Worm (Caenorhabditis elegans) whole organism, L3 larva: ENCODE measurements around the gene H38K22.6.

Experiments used
- R02D3.7 ChIP-seq: fragments of 150-350 bp; optimal IDR thresholded peaks from 2 replicates; lab custom pipeline; 2014; ENCODE audit warnings: missing biosample characterization, missing genetic modification characterization
- ZK546.5 ChIP-seq: sonication (generic microtip); optimal IDR thresholded peaks from 2 replicates; lab custom pipeline; 2017; ENCODE audit warnings: missing biosample characterization, missing genetic modification characterization
- aly-2 ChIP-seq: fragments of 150-350 bp; optimal IDR thresholded peaks from 2 replicates; lab custom pipeline; 2014; ENCODE audit warnings: missing biosample characterization, missing genetic modification characterization
- ama-1 ChIP-seq: fragments of 150-350 bp; optimal IDR thresholded peaks from 2 replicates; lab custom pipeline; 2018
- ceh-28 ChIP-seq: fragments of 150-350 bp; optimal IDR thresholded peaks from 2 replicates; lab custom pipeline; 2014; ENCODE audit warnings: missing biosample characterization, missing genetic modification reagents, missing genetic modification characterization
- ceh-82 ChIP-seq: fragments of 150-350 bp; optimal IDR thresholded peaks from 2 replicates; lab custom pipeline; 2014; ENCODE audit warnings: missing biosample characterization, missing genetic modification characterization
- ceh-9 ChIP-seq: sonication (generic microtip); optimal IDR thresholded peaks from 2 replicates; lab custom pipeline; 2018; ENCODE audit warnings: missing biosample characterization, missing genetic modification characterization
- daf-12 ChIP-seq: fragments of 150-350 bp; optimal IDR thresholded peaks from 2 replicates; lab custom pipeline; 2014; ENCODE audit warnings: missing biosample characterization, missing genetic modification reagents, missing genetic modification characterization
- egl-27 ChIP-seq: sonication (generic microtip); optimal IDR thresholded peaks from 4 replicates; lab custom pipeline; 2017; ENCODE audit warnings: missing biosample characterization, missing genetic modification reagents, missing genetic modification characterization
- elt-1 ChIP-seq: fragments of 150-350 bp; optimal IDR thresholded peaks from 2 replicates; lab custom pipeline; 2014; ENCODE audit warnings: missing biosample characterization, missing genetic modification characterization
- elt-2 ChIP-seq: sonication (generic microtip); optimal IDR thresholded peaks from 2 replicates; lab custom pipeline; 2016; ENCODE audit warnings: missing genetic modification reagents, mild to moderate bottlenecking, missing genetic modification characterization, missing compliant biosample characterization
- elt-3 ChIP-seq, 3 experiments: fragments of 150-350 bp in 1 of 3; sonication (generic microtip) in 2 of 3; optimal IDR thresholded peaks; 2 replicates in 2 of 3; 4 replicates in 1 of 3; lab custom pipeline; 2014 to 2017; ENCODE audit warnings: missing biosample characterization in 3 of 3, missing genetic modification characterization in 3 of 3
- fkh-10 ChIP-seq: sonication (generic microtip); optimal IDR thresholded peaks from 2 replicates; lab custom pipeline; 2017; ENCODE audit warnings: missing biosample characterization, missing genetic modification reagents, missing genetic modification characterization
- hmg-11 ChIP-seq: sonication (generic microtip); optimal IDR thresholded peaks from 2 replicates; lab custom pipeline; 2016; ENCODE audit warnings: missing genetic modification characterization, missing compliant biosample characterization
- jun-1 ChIP-seq: fragments of 150-350 bp; optimal IDR thresholded peaks from 2 replicates; lab custom pipeline; 2014; ENCODE audit warnings: missing biosample characterization, missing genetic modification reagents, missing genetic modification characterization
- lsy-12 ChIP-seq: sonication (generic microtip); optimal IDR thresholded peaks from 2 replicates; lab custom pipeline; 2016; ENCODE audit warnings: mild to moderate bottlenecking, missing genetic modification characterization, missing compliant biosample characterization
- mml-1 ChIP-seq: fragments of 150-350 bp; sonication (generic microtip); optimal IDR thresholded peaks from 3 replicates; lab custom pipeline; 2014; ENCODE audit warnings: missing biosample characterization, missing genetic modification characterization
- nhr-11 ChIP-seq: fragments of 150-350 bp; optimal IDR thresholded peaks from 2 replicates; lab custom pipeline; 2014; ENCODE audit warnings: missing biosample characterization, missing genetic modification characterization
- nhr-12 ChIP-seq: fragments of 150-350 bp; optimal IDR thresholded peaks from 2 replicates; lab custom pipeline; 2014; ENCODE audit warnings: missing biosample characterization, missing genetic modification characterization
- nhr-23 ChIP-seq: fragments of 150-350 bp; optimal IDR thresholded peaks from 2 replicates; lab custom pipeline; 2014; ENCODE audit warnings: missing biosample characterization, missing genetic modification reagents, missing genetic modification characterization
- nhr-25 ChIP-seq: sonication (generic microtip); optimal IDR thresholded peaks from 2 replicates; lab custom pipeline; 2017; ENCODE audit warnings: missing biosample characterization, missing genetic modification characterization
- nhr-76 ChIP-seq: fragments of 150-350 bp; sonication (generic microtip); optimal IDR thresholded peaks from 5 replicates; lab custom pipeline; 2014; ENCODE audit warnings: missing biosample characterization, missing genetic modification characterization
- nhr-77 ChIP-seq: fragments of 150-350 bp; optimal IDR thresholded peaks from 2 replicates; lab custom pipeline; 2014; ENCODE audit warnings: missing biosample characterization, missing genetic modification characterization
- pha-4 ChIP-seq: fragments of 150-350 bp; optimal IDR thresholded peaks from 2 replicates; lab custom pipeline; 2014; ENCODE audit warnings: missing biosample characterization, missing genetic modification reagents, missing genetic modification characterization
- sea-2 ChIP-seq: fragments of 150-350 bp; sonication (generic microtip); optimal IDR thresholded peaks from 4 replicates; lab custom pipeline; 2014; ENCODE audit warnings: missing biosample characterization, missing genetic modification reagents, missing genetic modification characterization
- skn-1 ChIP-seq: fragments of 150-350 bp; optimal IDR thresholded peaks from 2 replicates; lab custom pipeline; 2014; ENCODE audit warnings: missing biosample characterization, missing genetic modification characterization
- snpc-4 ChIP-seq: fragments of 150-350 bp; optimal IDR thresholded peaks from 2 replicates; lab custom pipeline; 2014; ENCODE audit warnings: missing biosample characterization, missing genetic modification characterization
- tbx-2 ChIP-seq: sonication (generic microtip); optimal IDR thresholded peaks from 2 replicates; lab custom pipeline; 2016; ENCODE audit warnings: mild to moderate bottlenecking, missing genetic modification characterization, missing compliant biosample characterization
- unc-62 ChIP-seq: fragments of 150-350 bp; sonication (generic microtip); optimal IDR thresholded peaks from 4 replicates; lab custom pipeline; 2014; ENCODE audit warnings: missing biosample characterization, missing genetic modification reagents, missing genetic modification characterization
- zag-1 ChIP-seq: fragments of 150-350 bp; optimal IDR thresholded peaks from 2 replicates; lab custom pipeline; 2014; ENCODE audit warnings: missing biosample characterization, missing genetic modification characterization
- ztf-4 ChIP-seq: fragments of 150-350 bp; optimal IDR thresholded peaks from 2 replicates; lab custom pipeline; 2014; ENCODE audit warnings: missing biosample characterization, missing genetic modification characterization

H38K22.6 gene

ce11 chrIII:4294153-4294862, 25.9 kb upstream of the H38K22.6 start, which contains the start of the genes nth-1 and R10E4.7:
Gene nth-1, minus strand, starts transcription at chrIII:4294253.
Gene R10E4.7, plus strand, starts transcription at chrIII:4294812.
- TF ChIP-seq ama-1 (lab: Kevin White, UChicago): no peak
- TF ChIP-seq nhr-25 (tag; lab: Kevin White, UChicago): no peak
- no peak for TF ChIP-seq R02D3.7 (tag; lab: Kevin White, UChicago)
- TF ChIP-seq jun-1 (tag; lab: Kevin White, UChicago): no peak
- no peak for TF ChIP-seq zag-1 (tag; lab: Kevin White, UChicago)
- TF ChIP-seq nhr-23: no peak
- TF ChIP-seq elt-2 (tag; lab: Kevin White, UChicago): no peak
- no peak for TF ChIP-seq nhr-11
- TF ChIP-seq ZK546.5 (tag; lab: Kevin White, UChicago): no peak
- TF ChIP-seq pha-4 (tag; lab: Kevin White, UChicago): no peak
- no peak for TF ChIP-seq sea-2
- TF ChIP-seq snpc-4 (tag; lab: Kevin White, UChicago): no peak
- no peak for TF ChIP-seq egl-27 (tag; lab: Kevin White, UChicago)
- TF ChIP-seq mml-1 (tag; lab: Kevin White, UChicago): no peak
- TF ChIP-seq elt-1 (tag; lab: Kevin White, UChicago): no peak
- no peak for TF ChIP-seq nhr-12 (tag; lab: Kevin White, UChicago)

ce11 chrIII:4300989-4301498, 19.2 kb upstream of the H38K22.6 start, which contains the start of gene R10E4.11:
Gene R10E4.11, minus strand, starts transcription at chrIII:4301039.
- TF ChIP-seq hmg-11 (tag; lab: Kevin White, UChicago) (peak; percentile 12), ceh-28 (no peak), nhr-11 (no peak)

DNA sequence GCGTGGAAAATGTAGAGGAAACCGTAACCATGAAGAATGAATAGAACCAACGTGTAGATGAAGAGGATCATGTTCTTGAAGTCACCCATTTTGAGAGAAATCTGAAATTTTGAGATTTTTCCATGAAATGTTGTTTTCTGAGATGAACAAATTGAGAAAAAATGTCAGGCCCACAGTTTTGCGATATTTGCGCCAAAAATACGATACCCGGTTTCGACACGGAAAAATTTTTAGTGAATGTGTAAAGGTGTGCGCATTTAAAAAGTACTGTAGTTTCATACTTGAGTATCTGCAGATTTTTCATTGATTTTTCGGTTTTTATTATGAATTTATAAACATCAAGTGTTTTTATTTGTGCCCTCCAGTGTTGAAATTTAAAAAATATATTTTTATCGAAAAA, 17.9 kb upstream of the H38K22.6 start, which contains the start of gene R10E4.9:
Gene R10E4.9, minus strand, starts transcription at position 101 of the 400 bp plus-strand sequence.
- no peak for TF ChIP-seq aly-2 (tag; lab: Kevin White, UChicago)
- TF ChIP-seq nhr-76 (tag; lab: Kevin White, UChicago): no peak
- TF ChIP-seq snpc-4 (tag; lab: Kevin White, UChicago): no peak
- TF ChIP-seq skn-1 (tag; lab: Kevin White, UChicago): no peak
- TF ChIP-seq unc-62 (GFP tag; lab: Kevin White, UChicago): no peak
- no peak for TF ChIP-seq daf-12 (tag; lab: Kevin White, UChicago)
- no peak for TF ChIP-seq pha-4 (tag; lab: Kevin White, UChicago)
- TF ChIP-seq zag-1 (tag; lab: Kevin White, UChicago): no peak
- TF ChIP-seq ceh-9 (tag; lab: Kevin White, UChicago): no peak
- no peak for TF ChIP-seq ceh-82 (tag; lab: Kevin White, UChicago)
- TF ChIP-seq elt-1 (tag; lab: Kevin White, UChicago): no peak
- TF ChIP-seq nhr-25 (tag; lab: Kevin White, UChicago): no peak
- TF ChIP-seq ama-1 (lab: Kevin White, UChicago): no peak
- TF ChIP-seq nhr-12 (tag; lab: Kevin White, UChicago): no peak
- TF ChIP-seq fkh-10 (GFP tag; lab: Kevin White, UChicago): no peak
- no peak for TF ChIP-seq elt-3 (tag; optimal IDR thresholded peaks at IDR 0.05; lab: Kevin White, UChicago)
- no peak for TF ChIP-seq nhr-77
- TF ChIP-seq tbx-2: no peak

DNA sequence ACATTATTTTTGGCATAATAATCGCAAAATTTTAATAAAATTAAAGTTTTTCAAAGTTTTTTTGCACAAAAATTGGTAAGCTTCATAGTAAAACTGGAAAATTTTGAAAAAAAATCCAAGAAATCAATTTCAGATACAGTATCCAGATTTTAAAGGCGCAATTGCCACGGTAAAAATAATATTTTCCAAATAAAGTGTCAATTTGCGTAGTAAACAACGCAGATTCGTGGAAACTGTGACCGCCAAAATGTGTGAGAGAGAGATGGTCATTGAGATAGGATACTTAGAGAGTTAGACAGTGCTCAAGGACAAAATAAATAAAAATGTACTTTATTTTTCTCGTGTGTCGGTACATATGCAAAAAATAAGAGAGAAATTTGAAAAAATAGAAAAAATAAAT, 17.4 kb upstream of the H38K22.6 start:
- TF ChIP-seq nhr-25 (tag; lab: Kevin White, UChicago) (peak; percentile 47), tbx-2 (no peak)

- TF ChIP-seq lsy-12 (tag; lab: Kevin White, UChicago): no peak
- TF ChIP-seq tbx-2: no peak
- TF ChIP-seq ztf-4 (tag; lab: Kevin White, UChicago): no peak
- no peak for TF ChIP-seq ceh-28
These were observed 10.9 kb upstream of the H38K22.6 start for ce11 chrIII:4309303-4309702.
